Fruit fly (Drosophila melanogaster) whole organism, wandering third instar larva: Measurements from ENCODE around the gene CG15142.

Experiments used
- Abd-B ChIP-seq: fragments of >200 bp; optimal IDR thresholded peaks from 2 replicates; lab custom pipeline; 2017; ENCODE audit warnings: missing biosample characterization, missing genetic modification characterization
- CG32264 ChIP-seq: fragments of 200-800 bp; sonication (Bioruptor generic); optimal IDR thresholded peaks from 2 replicates; lab custom pipeline; 2016; ENCODE audit warnings: missing biosample characterization, missing genetic modification characterization
- CG9705 ChIP-seq: fragments of 200-800 bp; sonication (Bioruptor generic); optimal IDR thresholded peaks from 2 replicates; lab custom pipeline; 2018; ENCODE audit warnings: missing biosample characterization, mild to moderate bottlenecking, missing genetic modification characterization
- CrebA ChIP-seq: fragments of 200-800 bp; sonication (Bioruptor generic); optimal IDR thresholded peaks from 2 replicates; lab custom pipeline; 2016; ENCODE audit warnings: missing biosample characterization, mild to moderate bottlenecking, missing genetic modification characterization, borderline replicate concordance
- Dfd ChIP-seq: fragments of >200 bp; optimal IDR thresholded peaks from 2 replicates; lab custom pipeline; 2017; ENCODE audit warnings: missing biosample characterization, missing genetic modification characterization
- Dif ChIP-seq: fragments of 200-275, 200-300 bp; sonication (Bioruptor generic); optimal IDR thresholded peaks from 2 replicates; lab custom pipeline; 2018; ENCODE audit warnings: missing biosample characterization, missing genetic modification characterization; ENCODE audit not compliant: partially characterized antibody
- GATAd ChIP-seq: sonication (Bioruptor generic); optimal IDR thresholded peaks from 2 replicates; lab custom pipeline; 2016; ENCODE audit warnings: missing biosample characterization, missing genetic modification characterization
- HLH106 ChIP-seq: fragments of 200-800 bp; optimal IDR thresholded peaks from 3 replicates; lab custom pipeline; 2019; ENCODE audit warnings: missing biosample characterization, mild to moderate bottlenecking, missing genetic modification characterization, moderate library complexity
- Hnf4 ChIP-seq: fragments of 200-800 bp; sonication (Bioruptor generic); optimal IDR thresholded peaks from 2 replicates; lab custom pipeline; 2016; ENCODE audit warnings: missing biosample characterization, mild to moderate bottlenecking, missing genetic modification characterization
- Hr78 ChIP-seq: fragments of >200 bp; optimal IDR thresholded peaks from 2 replicates; lab custom pipeline; 2017; ENCODE audit warnings: missing biosample characterization, missing genetic modification characterization
- Hr83 ChIP-seq: fragments of 200-300 bp; sonication (Bioruptor generic); optimal IDR thresholded peaks from 2 replicates; lab custom pipeline; 2016; ENCODE audit warnings: missing biosample characterization, mild to moderate bottlenecking, missing genetic modification characterization, moderate library complexity; ENCODE audit not compliant: poor library complexity, severe bottlenecking
- Jra ChIP-seq: sonication (Bioruptor generic); optimal IDR thresholded peaks from 2 replicates; lab custom pipeline; 2016; ENCODE audit warnings: missing biosample characterization, missing genetic modification characterization
- Mio ChIP-seq: sonication (Bioruptor generic); optimal IDR thresholded peaks from 2 replicates; lab custom pipeline; 2016; ENCODE audit warnings: missing biosample characterization, missing genetic modification characterization
- Myc ChIP-seq: fragments of >200 bp; optimal IDR thresholded peaks from 2 replicates; lab custom pipeline; 2017
- N ChIP-seq: fragments of >200 bp; optimal IDR thresholded peaks from 2 replicates; lab custom pipeline; 2018; ENCODE audit warnings: missing biosample characterization, missing external identifiers, missing genetic modification characterization
- OdsH ChIP-seq: fragments of 200-800 bp; sonication (Bioruptor generic); optimal IDR thresholded peaks from 2 replicates; lab custom pipeline; 2016; ENCODE audit warnings: missing biosample characterization, mild to moderate bottlenecking, missing genetic modification characterization
- Rel ChIP-seq, 2 experiments: fragments of 200-800 bp; sonication (Bioruptor generic) in 1 of 2; optimal IDR thresholded peaks; 2 replicates in 1 of 2; 3 replicates in 1 of 2; lab custom pipeline; 2016 to 2019; ENCODE audit warnings: mild to moderate bottlenecking in 2 of 2, missing biosample characterization in 2 of 2, missing genetic modification characterization in 2 of 2, moderate library complexity in 1 of 2
- Sp1 ChIP-seq: fragments of 200-800 bp; sonication (Bioruptor generic); optimal IDR thresholded peaks from 3 replicates; lab custom pipeline; 2019; ENCODE audit warnings: missing biosample characterization, mild to moderate bottlenecking, missing genetic modification characterization, moderate library complexity
- Vsx2 ChIP-seq: fragments of 200-300, 225-300 bp; sonication (Bioruptor generic); optimal IDR thresholded peaks from 2 replicates; lab custom pipeline; 2018; ENCODE audit warnings: missing biosample characterization, missing genetic modification characterization; ENCODE audit not compliant: partially characterized antibody
- br ChIP-seq: fragments of 200-800 bp; sonication (Bioruptor generic); optimal IDR thresholded peaks from 2 replicates; lab custom pipeline; 2016; ENCODE audit warnings: missing biosample characterization, missing genetic modification characterization
- brk ChIP-seq: fragments of 200-800 bp; sonication (Bioruptor generic); optimal IDR thresholded peaks from 2 replicates; lab custom pipeline; 2016; ENCODE audit warnings: missing biosample characterization, mild to moderate bottlenecking, missing genetic modification characterization
- dl ChIP-seq, 2 experiments: fragments of 175-275, 200-275 bp in 1 of 2; fragments of 200-275 bp in 1 of 2; sonication (Bioruptor generic); optimal IDR thresholded peaks; lab custom pipeline; 2018; ENCODE audit warnings: mild to moderate bottlenecking in 2 of 2, missing biosample characterization in 2 of 2, missing genetic modification characterization in 2 of 2, moderate library complexity in 2 of 2; ENCODE audit not compliant: partially characterized antibody in 2 of 2, insufficient read depth in 1 of 2
- dmrt93B ChIP-seq: fragments of 200-800 bp; sonication (Bioruptor generic); optimal IDR thresholded peaks from 2 replicates; lab custom pipeline; 2018; ENCODE audit warnings: missing biosample characterization, mild to moderate bottlenecking, missing genetic modification characterization
- dsf ChIP-seq: sonication (Bioruptor generic); optimal IDR thresholded peaks from 2 replicates; lab custom pipeline; 2016; ENCODE audit warnings: missing biosample characterization, missing genetic modification characterization, borderline replicate concordance
- ey ChIP-seq: fragments of 200-800 bp; sonication (Bioruptor generic); optimal IDR thresholded peaks from 2 replicates; lab custom pipeline; 2016; ENCODE audit warnings: missing biosample characterization, missing genetic modification characterization
- foxo ChIP-seq, 2 experiments: fragments of 200-800 bp; sonication (Bioruptor generic); optimal IDR thresholded peaks; 2 replicates in 1 of 2; 3 replicates in 1 of 2; lab custom pipeline; 2016 to 2017; ENCODE audit warnings: missing biosample characterization in 2 of 2, missing genetic modification characterization in 2 of 2
- fru ChIP-seq: fragments of 200-800 bp; sonication (Bioruptor generic); optimal IDR thresholded peaks from 3 replicates; lab custom pipeline; 2016; ENCODE audit warnings: missing biosample characterization, mild to moderate bottlenecking, missing genetic modification characterization
- h ChIP-seq: fragments of 200-800 bp; sonication (Bioruptor generic); optimal IDR thresholded peaks from 3 replicates; lab custom pipeline; 2016; ENCODE audit warnings: missing biosample characterization, mild to moderate bottlenecking, missing genetic modification characterization
- jim ChIP-seq: fragments of 175-275, 200-325 bp; sonication (Bioruptor generic); optimal IDR thresholded peaks from 2 replicates; lab custom pipeline; 2016; ENCODE audit warnings: missing biosample characterization, mild to moderate bottlenecking, missing genetic modification characterization
- lola ChIP-seq: fragments of >200 bp; optimal IDR thresholded peaks from 2 replicates; lab custom pipeline; 2017; ENCODE audit warnings: missing biosample characterization, missing genetic modification characterization
- pan ChIP-seq: fragments of >200 bp; optimal IDR thresholded peaks from 2 replicates; lab custom pipeline; 2017
- psq ChIP-seq: fragments of 200-800 bp; sonication (Bioruptor generic); optimal IDR thresholded peaks from 3 replicates; lab custom pipeline; 2017; ENCODE audit warnings: missing biosample characterization, mild to moderate bottlenecking, missing genetic modification characterization, moderate library complexity
- rgr ChIP-seq: fragments of 200-800 bp; sonication (Bioruptor generic); optimal IDR thresholded peaks from 3 replicates; lab custom pipeline; 2016; ENCODE audit warnings: missing biosample characterization, mild to moderate bottlenecking, missing genetic modification characterization
- sage ChIP-seq: fragments of 200-800 bp; sonication (Bioruptor generic); optimal IDR thresholded peaks from 2 replicates; lab custom pipeline; 2016; ENCODE audit warnings: missing biosample characterization, mild to moderate bottlenecking, missing genetic modification characterization
- sv ChIP-seq: fragments of 200-800 bp; sonication (Bioruptor generic); optimal IDR thresholded peaks from 3 replicates; lab custom pipeline; 2016; ENCODE audit warnings: missing biosample characterization, missing genetic modification characterization
- tai ChIP-seq: sonication (Bioruptor generic); optimal IDR thresholded peaks from 2 replicates; lab custom pipeline; 2016; ENCODE audit warnings: missing biosample characterization, missing genetic modification characterization
- usp ChIP-seq: fragments of >200 bp; optimal IDR thresholded peaks from 2 replicates; lab custom pipeline; 2017; ENCODE audit warnings: missing biosample characterization, missing genetic modification characterization
- woc ChIP-seq: sonication (Bioruptor generic); optimal IDR thresholded peaks from 2 replicates; lab custom pipeline; 2016; ENCODE audit warnings: missing biosample characterization, mild to moderate bottlenecking, missing genetic modification characterization

The CG15142 gene

DNA sequence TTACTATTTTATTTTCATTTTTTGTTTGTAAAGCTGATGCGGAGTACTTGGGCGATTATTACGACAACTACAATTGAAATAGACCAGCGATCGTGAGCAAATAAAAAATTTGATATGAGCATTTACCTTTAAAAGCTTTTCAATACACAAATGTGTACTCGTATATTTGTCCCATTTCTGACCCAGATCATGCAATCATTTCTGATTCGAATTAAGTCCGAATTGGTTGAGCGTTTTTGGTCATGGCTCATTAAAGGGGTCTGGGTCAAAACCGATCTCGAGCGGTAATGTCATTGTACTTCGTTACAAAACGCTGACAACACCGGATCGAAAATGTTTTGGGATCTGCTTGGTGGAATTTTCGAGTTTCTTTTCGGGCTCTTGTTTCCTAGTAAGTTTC, 12.4 kb downstream of the CG15142 start, which contains the start of gene CG43220:
TSS of gene CG43220 (plus strand) at position 301 of the 400 bp plus-strand sequence.
- TF ChIP-seq pan (lab: Kevin White, UChicago): no peak
- no peak for TF ChIP-seq br (GFP tag; lab: Kevin White, UChicago)
- TF ChIP-seq lola: no peak
- TF ChIP-seq usp (GFP tag; lab: Kevin White, UChicago): no peak
- TF ChIP-seq CG32264: no peak
- no peak for TF ChIP-seq Vsx2 (GFP tag; lab: Kevin White, UChicago)
- no peak for TF ChIP-seq HLH106 (tag; lab: Kevin White, UChicago)
- no peak for TF ChIP-seq Hnf4 (GFP tag; lab: Kevin White, UChicago)
- no peak for TF ChIP-seq sage (GFP tag; lab: Kevin White, UChicago)
- TF ChIP-seq foxo (GFP tag; optimal IDR thresholded peaks at IDR 0.05; lab: Kevin White, UChicago): no peak
- TF ChIP-seq GATAd (GFP tag; lab: Kevin White, UChicago): no peak
- no peak for TF ChIP-seq tai
- TF ChIP-seq Abd-B (GFP tag; lab: Kevin White, UChicago): no peak
- no peak for TF ChIP-seq Dif
- TF ChIP-seq, all 38 proteins: peak for 0

DNA sequence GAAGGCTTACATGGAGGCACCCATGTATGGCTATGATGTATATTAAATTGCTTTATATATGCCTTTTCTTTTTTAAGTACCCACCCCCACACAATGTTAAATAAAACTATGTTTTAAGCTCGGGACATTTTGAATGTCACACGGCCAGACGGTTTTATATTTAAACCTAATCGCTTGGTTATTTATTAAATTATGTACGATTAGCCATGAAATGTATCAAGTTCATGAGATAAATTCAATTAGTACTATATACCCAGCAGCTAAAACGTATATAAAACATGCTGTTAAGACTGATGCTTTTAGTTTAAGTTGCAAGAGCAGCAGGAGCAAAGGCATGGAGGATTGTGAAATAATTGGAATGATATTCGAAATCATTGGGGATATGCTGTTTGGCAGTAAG, 13.2 kb downstream of the CG15142 start, which contains the start of the genes CG43221 and CG43645:
TSS of gene CG43221 (plus strand) at position 301 of the 400 bp plus-strand sequence.
TSS of gene CG43645 (plus strand) at position 301 of the 400 bp plus-strand sequence.
- TF ChIP-seq dsf (no peak), ey (no peak), Hnf4 (GFP tag; lab: Kevin White, UChicago) (no peak), GATAd (GFP tag; lab: Kevin White, UChicago) (no peak), Rel (GFP tag; optimal IDR thresholded peaks at IDR 0.05; lab: Kevin White, UChicago) (no peak), Rel (tag; optimal IDR thresholded peaks at IDR 0.05; lab: Kevin White, UChicago) (no peak), lola (no peak), sage (GFP tag; lab: Kevin White, UChicago) (no peak), CG9705 (GFP tag; lab: Kevin White, UChicago) (no peak), Vsx2 (GFP tag; lab: Kevin White, UChicago) (no peak), N (GFP tag; lab: Kevin White, UChicago) (no peak), tai (no peak), h (no peak), Hr78 (no peak), foxo (GFP tag; optimal IDR thresholded peaks at IDR 0.05; lab: Kevin White, UChicago) (no peak), CG32264 (no peak), pan (lab: Kevin White, UChicago) (no peak), woc (no peak)

DNA sequence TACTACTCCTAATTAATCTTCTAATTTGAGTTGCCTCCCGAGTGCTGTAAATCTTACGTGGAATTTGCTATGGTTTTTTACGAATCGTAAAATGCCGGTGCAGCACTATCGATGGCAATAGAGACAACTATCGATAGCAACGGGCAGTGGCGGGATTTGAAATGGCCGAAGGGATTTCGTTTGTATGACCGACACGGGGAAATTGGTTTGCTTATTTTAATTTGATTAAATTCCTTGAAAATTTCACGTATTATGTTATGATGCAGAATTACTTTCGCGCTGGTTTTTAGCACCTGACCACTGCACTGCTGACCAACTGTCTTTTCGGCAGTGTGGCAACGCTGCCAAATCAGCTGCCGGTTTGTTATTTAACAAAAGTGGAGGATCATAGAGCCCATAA, 14.4 kb downstream of the CG15142 start, which contains the start of the genes GCS2beta and CG5131:
TSS of gene GCS2beta (minus strand) at position 134 of the 400 bp plus-strand sequence.
TSS of gene CG5131 (plus strand) at position 328 of the 400 bp plus-strand sequence.
- TF ChIP-seq dmrt93B (GFP tag; lab: Kevin White, UChicago) (peak; percentile 81), usp (GFP tag; lab: Kevin White, UChicago) (no peak), Mio (GFP tag; lab: Kevin White, UChicago) (peak; percentile 79), HLH106 (tag; lab: Kevin White, UChicago) (peak; percentile 92), CrebA (GFP tag; lab: Kevin White, UChicago) (no peak), lola (no peak), tai (peak; percentile 97), CG32264 (peak; percentile 82), dsf (peak; percentile 87), N (GFP tag; lab: Kevin White, UChicago) (no peak), psq (peak; percentile 84), dl (GFP tag; optimal IDR thresholded peaks at IDR 0.05; lab: Kevin White, UChicago; ENCODE audit: insufficient read depth in 1 of 2, partially characterized antibody in 2 of 2) (no peak), woc (peak; percentile 74), sage (GFP tag; lab: Kevin White, UChicago) (peak; percentile 72), Jra (GFP tag; lab: Kevin White, UChicago) (peak; percentile 87), Hr78 (no peak), pan (lab: Kevin White, UChicago) (no peak), br (GFP tag; lab: Kevin White, UChicago) (peak; percentile 94), Hnf4 (GFP tag; lab: Kevin White, UChicago) (peak; percentile 96), Rel (GFP tag; optimal IDR thresholded peaks at IDR 0.05; lab: Kevin White, UChicago) (no peak), Rel (tag; optimal IDR thresholded peaks at IDR 0.05; lab: Kevin White, UChicago) (peak; percentile 43), sv (GFP tag; lab: Kevin White, UChicago) (peak; percentile 92), GATAd (GFP tag; lab: Kevin White, UChicago) (peak; percentile 92), Vsx2 (GFP tag; lab: Kevin White, UChicago) (no peak), foxo (GFP tag; optimal IDR thresholded peaks at IDR 0.05; lab: Kevin White, UChicago) (peak; percentile 70 to 98), fru (GFP tag; lab: Kevin White, UChicago) (peak; percentile 93), Abd-B (GFP tag; lab: Kevin White, UChicago) (no peak), jim (peak; percentile 71), OdsH (peak; percentile 92), h (peak; percentile 95), ey (peak; percentile 96), brk (GFP tag; lab: Kevin White, UChicago) (no peak), Myc (lab: Kevin White, UChicago) (no peak), Dfd (GFP tag; lab: Kevin White, UChicago) (no peak), rgr (GFP tag; lab: Kevin White, UChicago) (peak; percentile 97), Sp1 (peak; percentile 77), Hr83 (GFP tag; lab: Kevin White, UChicago) (peak; percentile 89), Dif (no peak), CG9705 (GFP tag; lab: Kevin White, UChicago) (peak; percentile 74)
